Fruit fly (Drosophila melanogaster) ovary, adult (tissue): ENCODE measurements around the gene Ntl.

Experiments used
- CG17801 ChIP-seq: fragments of 200-800 bp; optimal IDR thresholded peaks from 2 replicates; lab custom pipeline; 2019; ENCODE audit warnings: missing biosample characterization, mild to moderate bottlenecking, missing genetic modification characterization, moderate library complexity; ENCODE audit not compliant: partially characterized antibody

The Ntl gene

DNA sequence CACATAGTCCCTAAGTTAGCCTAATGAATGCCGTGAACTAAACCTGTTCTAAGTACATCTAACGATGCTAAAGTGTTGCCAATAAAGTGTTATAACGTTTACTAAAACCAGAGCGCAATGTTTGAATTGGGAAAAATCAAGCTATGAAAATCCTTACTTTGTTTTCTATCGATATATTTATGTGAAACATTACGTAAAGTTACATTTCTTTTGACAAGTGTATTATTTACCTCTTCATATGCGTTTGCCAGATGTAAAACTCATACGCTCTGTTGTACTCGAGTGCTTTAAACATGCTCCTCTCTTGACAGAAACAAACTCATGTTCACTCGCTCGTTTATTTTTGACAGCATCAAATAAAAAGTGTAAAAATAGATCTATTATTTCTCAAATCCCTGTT, at the start of gene Ntl:
Gene Ntl, plus strand, starts transcription at position 301 of the 400 bp plus-strand sequence.
- no peak for TF ChIP-seq CG17801 (GFP tag; lab: Kevin White, UChicago)

DNA sequence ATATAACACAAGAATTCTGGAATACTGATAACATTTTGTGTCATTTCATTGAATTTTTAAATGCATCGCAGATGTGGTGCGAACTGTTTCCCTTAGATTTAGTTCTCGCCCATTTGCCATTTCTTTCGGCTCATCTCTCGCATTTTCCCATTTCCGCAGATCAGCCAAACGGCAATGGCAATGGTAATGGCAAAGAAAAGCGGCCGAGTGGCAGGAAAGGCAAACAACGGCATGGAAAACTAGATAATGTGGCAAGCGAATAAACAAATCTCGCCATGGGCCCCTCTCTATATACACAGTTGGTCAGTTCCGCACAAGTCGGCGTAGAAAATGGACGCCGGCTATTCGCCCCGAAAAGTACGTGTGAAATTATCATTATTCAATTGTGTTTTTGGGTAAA, 44.9 kb upstream of the Ntl start, which contains the start of gene Myo28B1:
Gene Myo28B1, plus strand, starts transcription at position 301 of the 400 bp plus-strand sequence.
- TF ChIP-seq CG17801 (GFP tag; lab: Kevin White, UChicago) = no peak

DNA sequence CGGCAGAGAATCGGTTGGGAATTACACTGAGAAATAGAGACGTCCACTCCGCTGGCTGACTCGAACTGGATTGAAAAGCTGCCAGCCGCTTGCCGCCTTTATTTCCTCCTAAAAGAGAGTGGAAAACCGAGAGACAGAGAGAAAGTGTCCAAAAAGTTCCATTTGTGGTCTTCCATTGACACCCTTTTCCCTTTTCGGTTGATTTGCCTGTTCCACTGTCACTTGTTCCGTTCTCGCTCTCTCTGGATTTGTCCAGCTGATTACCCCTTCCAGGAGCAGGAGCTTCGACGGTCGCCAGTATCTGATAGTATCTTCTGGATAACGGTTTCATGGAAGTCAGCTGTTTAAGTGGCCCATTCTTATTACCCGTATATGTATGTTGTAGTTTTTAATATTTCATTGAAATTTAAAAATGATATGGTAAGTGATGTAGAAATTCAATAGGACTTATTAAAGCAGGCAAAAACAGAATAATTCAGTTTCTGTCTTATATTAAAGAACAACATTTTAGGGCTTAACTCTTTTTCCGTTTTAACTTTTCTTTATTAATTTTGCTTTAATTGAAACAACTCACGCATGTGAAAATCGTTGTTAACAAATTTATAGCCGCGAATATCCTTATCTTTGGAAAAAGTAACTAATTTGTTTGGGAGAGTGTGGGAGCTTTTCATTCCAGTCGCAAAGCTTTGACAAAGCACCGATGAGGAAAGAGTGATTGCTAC, 35.5 kb upstream of the Ntl start, which contains the start of gene Slob:
Gene Slob, minus strand, starts transcription at position 51 of the 722 bp plus-strand sequence.
- no peak for TF ChIP-seq CG17801 (GFP tag; lab: Kevin White, UChicago)

DNA sequence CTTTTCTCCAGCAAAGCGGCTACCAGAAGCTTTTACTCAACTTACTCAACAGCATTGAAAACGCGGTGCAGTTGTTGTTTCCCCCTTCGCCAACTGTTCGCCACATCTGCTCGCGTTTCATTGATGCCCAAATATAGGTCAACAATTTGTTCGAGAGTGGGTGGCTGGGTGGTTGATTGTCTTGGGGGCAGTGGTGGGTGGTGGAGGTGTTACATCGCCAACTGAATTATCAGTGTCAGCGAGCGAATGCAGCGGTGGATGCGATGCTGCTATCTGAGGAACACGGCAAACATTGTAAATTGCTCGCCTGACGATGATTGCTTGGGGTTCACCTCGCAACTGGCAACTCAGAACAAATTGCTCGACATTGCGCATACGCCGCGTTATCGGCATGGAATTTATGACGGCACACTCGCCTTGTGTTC, 34.9 kb upstream of the Ntl start:
- TF ChIP-seq CG17801 (GFP tag; lab: Kevin White, UChicago) = no peak

DNA sequence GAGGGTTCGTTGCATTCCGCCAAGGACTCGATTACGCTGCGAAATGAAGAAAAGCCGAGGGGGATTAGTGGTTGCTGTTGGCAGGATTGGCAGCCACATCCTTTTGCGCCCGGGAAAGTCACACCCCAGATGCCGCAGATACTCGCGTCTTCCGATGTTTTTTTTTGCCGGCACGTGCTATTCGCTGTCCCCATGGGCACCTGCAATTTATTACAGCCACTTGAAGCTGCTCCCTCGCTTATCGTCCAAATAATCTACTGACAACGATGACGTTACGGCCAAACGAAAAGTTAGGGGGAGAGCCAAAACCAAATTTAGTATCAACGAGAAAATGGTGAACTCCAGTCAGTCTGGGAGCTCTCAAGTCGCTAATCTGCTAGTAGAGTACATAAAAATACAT, 33.7 kb upstream of the Ntl start:
- TF ChIP-seq CG17801 (GFP tag; lab: Kevin White, UChicago) = no peak

DNA sequence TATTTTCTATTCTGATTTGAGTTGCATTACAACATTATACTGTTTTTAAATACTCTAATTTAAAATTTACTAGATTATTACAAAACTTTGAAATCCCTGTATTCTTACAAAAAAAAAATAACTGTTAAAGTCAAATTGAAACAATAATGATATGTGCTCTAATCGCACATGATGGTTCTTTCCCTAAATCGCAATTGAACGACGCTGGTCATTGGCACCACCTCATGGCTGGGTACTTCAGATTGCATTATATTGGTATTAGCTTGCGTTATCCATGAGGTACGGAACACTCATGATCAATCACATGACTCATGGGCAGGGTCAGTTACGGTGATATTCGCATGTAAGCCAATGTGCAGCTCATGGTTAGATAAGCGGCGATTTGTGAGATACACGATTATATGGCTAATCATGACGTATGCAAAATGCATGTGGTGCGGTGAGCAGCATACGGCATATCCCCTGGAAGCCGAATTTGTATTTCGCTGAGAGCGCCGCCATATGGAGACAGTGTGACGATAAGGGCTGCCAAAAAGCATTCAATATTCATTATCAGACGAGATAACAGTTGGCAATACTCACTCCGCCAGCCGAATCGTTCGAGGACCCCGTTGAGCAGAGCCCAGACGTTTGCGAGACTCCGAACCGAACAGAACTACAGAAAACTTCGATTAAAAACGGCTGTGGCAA, 32.4 kb upstream of the Ntl start:
- TF ChIP-seq CG17801 (GFP tag; lab: Kevin White, UChicago) = no peak

DNA sequence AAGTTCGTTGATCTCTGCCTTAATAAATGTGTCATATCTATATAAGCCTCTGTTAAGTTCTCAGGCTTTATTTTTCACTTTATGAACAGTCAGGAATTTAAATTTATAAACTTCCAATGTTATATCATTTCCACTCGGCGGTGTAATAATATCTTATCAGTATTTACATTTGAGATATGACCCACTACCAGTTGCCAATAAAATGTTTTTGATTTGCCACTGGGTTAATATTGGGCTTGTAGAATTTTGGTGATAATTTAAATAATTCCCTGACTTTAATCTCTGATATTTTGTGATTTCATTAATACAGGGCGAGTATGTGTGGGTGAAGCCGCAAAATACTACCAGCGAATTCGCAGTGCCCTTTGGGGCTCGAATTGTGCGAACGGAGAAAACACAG, 30.4 kb upstream of the Ntl start:
- TF ChIP-seq CG17801 (GFP tag; lab: Kevin White, UChicago) = no peak

DNA sequence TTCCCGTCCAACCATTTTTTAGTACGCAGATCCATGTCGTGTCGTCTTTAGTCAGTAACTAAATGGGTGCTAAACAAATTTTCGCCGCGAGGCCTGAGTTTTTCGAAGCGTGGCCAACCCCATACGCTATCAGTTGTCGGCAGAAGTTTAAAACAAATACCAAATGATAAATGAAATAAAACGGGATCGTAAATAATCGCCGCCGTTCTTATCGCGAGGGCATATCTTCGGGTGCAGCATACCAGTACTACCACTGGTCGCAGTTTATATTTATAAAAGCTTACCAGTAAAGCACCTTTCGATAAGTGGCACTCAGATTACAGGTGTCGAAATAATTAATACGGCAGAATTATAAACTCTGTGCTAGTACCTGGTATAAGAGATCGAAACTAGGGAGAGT, 25.4 kb upstream of the Ntl start:
- no peak for TF ChIP-seq CG17801 (GFP tag; lab: Kevin White, UChicago)

DNA sequence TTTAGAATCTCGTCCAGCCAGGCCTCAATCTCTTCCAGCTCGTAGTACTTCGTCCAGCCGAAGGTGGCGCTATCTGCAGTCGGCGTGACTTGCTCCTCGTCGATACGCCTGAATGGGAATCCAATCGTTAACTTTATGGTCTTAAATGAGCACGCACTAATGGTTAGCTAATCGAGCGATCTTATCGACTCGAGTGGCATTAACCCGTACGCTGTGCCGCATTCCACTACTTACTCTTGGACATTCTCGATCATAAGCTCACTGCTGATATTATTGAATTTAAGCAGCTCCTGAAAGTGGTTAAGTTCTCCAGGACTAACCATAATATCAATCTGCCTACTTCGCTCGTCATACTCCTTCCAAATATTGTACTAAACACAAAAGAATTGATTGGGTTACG, 20.2 kb upstream of the Ntl start:
- no peak for TF ChIP-seq CG17801 (GFP tag; lab: Kevin White, UChicago)

DNA sequence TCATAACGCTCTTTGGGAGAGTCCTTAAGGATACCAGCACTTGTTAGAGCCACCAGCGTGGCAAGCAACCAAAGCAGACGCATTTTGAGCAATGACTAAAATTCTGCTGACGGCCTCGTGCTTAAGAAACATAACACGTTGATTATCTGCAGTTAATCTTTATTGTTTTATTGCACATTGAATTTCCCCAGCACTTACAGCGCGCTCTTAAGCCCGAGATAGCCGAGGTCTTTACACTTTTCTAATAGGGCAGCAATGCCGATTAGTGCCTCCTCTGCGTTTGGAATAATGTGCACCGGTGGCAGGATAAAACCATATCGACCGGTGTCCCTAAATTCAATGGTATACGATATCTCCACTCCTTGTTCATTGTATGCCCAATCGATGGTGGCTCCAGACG, 19.7 kb upstream of the Ntl start, which contains the start of gene CG18585:
Gene CG18585, minus strand, starts transcription at position 101 of the 400 bp plus-strand sequence.
- TF ChIP-seq CG17801 (GFP tag; lab: Kevin White, UChicago) = no peak

DNA sequence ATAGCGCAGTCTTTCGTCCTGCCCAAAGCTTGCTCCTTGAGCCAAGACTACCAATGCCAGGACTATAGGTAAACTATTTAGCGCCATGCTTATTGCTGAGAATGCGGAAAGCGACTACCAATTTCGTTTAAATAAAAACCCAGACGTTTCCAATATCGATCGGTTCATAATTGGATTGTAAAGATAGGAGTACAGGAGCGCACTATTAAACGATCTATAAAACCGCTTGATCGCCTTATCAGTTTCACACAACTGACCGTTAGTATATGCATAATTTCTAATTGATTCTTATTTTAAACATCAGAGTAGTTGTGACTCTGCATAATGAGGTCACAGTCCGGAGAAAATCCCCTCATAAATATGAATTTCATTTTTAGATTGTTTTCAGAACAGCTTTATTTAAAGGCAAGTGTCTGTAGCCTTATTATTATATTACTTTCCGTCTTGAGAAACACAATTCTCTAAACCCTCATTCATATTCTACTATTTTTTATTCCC, 18.0 kb upstream of the Ntl start, which contains the start of the genes CG7025 and CG43235:
Gene CG7025, minus strand, starts transcription at position 101 of the 498 bp plus-strand sequence.
Gene CG43235, plus strand, starts transcription at position 448 of the 498 bp plus-strand sequence.
- no peak for TF ChIP-seq CG17801 (GFP tag; lab: Kevin White, UChicago)

DNA sequence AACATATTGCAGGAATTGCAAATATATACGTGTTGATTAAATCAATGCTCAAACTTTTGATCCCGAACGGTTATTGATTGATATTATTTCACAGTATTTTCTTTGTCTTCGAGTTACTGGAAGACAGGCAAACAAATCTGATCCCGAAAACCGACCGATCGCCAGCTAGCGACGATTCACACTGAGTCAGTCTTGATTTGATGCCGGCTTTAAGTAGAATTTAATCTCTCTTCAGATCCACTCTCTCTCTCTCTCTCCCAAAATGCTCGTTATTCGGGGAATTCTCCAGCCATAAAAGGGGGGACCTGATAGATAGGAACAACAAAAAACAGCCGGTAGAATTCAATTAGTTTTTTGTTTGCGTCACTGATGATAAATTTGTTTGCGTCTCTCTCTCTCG, 9.3 kb upstream of the Ntl start, which contains the start of gene Tep2:
Gene Tep2, minus strand, starts transcription at position 185 of the 400 bp plus-strand sequence.
- no peak for TF ChIP-seq CG17801 (GFP tag; lab: Kevin White, UChicago)

DNA sequence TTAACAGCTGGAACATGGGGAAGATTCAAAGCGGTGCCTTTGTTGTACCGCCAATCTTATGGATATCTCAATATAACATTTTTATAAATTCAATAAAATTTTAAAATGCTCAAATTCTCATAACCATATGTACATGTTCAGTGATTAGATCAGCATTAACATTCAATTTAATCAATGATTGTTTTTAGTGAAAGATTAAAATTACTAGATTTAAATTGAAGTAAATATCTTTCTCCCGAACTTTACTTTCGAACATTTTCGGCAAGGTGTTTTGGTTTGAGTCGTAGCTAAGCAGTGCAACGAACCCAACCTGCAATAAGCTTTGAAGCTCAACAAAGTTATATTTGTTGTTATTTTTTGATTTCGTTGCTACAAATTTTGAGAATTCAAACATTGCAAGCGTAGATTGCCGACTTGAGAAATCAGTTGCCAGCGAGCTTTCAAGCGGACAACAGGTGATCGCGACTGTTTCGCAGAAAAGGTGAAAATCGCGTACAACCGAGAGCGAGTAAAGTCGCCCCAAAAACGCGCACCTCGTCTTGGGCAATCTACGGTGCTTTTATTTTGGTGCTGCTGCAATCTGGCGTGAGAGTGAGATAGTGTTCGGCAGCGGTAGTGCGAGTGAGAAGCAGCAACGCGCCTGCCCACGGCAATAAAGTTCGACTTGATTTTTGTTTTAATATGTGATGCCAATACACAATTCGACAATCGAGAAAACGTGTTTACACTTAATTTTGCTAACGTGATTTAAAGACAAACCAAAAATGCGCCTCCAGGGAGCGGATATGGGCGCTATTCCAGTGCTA, 8.1 kb upstream of the Ntl start, which contains the start of gene Tep3:
Gene Tep3, plus strand, starts transcription at position 423 of the 806 bp plus-strand sequence.
- TF ChIP-seq CG17801 (GFP tag; lab: Kevin White, UChicago) = peak; percentile 73

DNA sequence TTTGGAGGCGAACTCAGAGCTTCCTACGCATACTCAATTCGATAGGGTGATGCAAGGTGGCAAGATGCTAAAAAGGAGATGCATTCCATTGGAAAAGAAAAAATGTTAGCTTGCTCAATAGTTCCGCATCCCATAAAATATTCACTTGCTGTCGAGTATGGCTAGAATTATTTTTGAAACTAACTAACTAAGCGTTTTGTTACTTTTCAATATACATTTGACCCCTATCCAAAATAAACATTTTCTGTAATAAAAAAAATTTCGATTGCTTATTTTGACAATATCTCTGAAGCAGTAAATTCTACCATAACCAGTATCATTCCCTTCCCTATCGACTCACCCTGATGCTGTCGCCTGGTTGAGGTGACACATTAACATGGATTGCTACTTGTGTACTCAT, 7.1 kb upstream of the Ntl start:
- no peak for TF ChIP-seq CG17801 (GFP tag; lab: Kevin White, UChicago)
